Fruit fly (Drosophila melanogaster): ENCODE data around the gene dimm.
A peak's percentile ranks its signal among the peaks of the same experiment; 100 is the strongest.

dimm gene

dm6 chr2L:21331502-21331901 is at the start of gene dimm:
Gene dimm, plus strand, starts transcription at chr2L:21331756.
- TF ChIP-seq salr (GFP tag; optimal IDR thresholded peaks at IDR 0.05), result no peak
- no peak for TF ChIP-seq CG15336 (GFP tag; IDR thresholded peaks at IDR 0.05)
- TF ChIP-seq vri (GFP tag; optimal IDR thresholded peaks at IDR 0.05), result no peak
- TF ChIP-seq OdsH (GFP tag; optimal IDR thresholded peaks at IDR 0.05), result no peak
- no peak for TF ChIP-seq CG8632 (GFP tag; optimal IDR thresholded peaks at IDR 0.05)
- no peak for TF ChIP-seq net (GFP tag; optimal IDR thresholded peaks at IDR 0.05)
- no peak for TF ChIP-seq CG6792 (GFP tag; optimal IDR thresholded peaks at IDR 0.05)
- TF ChIP-seq pdm3 (GFP tag; optimal IDR thresholded peaks at IDR 0.05), result no peak
- no peak for TF ChIP-seq CG6808 (GFP tag; optimal IDR thresholded peaks at IDR 0.05)
- TF ChIP-seq fkh (GFP tag; optimal IDR thresholded peaks at IDR 0.05), result no peak

- TF ChIP-seq Smox (GFP tag; optimal IDR thresholded peaks at IDR 0.05) (no peak), CG6163 (GFP tag; IDR thresholded peaks at IDR 0.05) (no peak), CG10669 (GFP tag; optimal IDR thresholded peaks at IDR 0.05) (no peak), Hr39 (GFP tag; optimal IDR thresholded peaks at IDR 0.05) (no peak), fkh (GFP tag; optimal IDR thresholded peaks at IDR 0.05) (no peak), Eip75B (GFP tag; optimal IDR thresholded peaks at IDR 0.05) (no peak), CG32006 (GFP tag; optimal IDR thresholded peaks at IDR 0.05) (no peak), CG6792 (GFP tag; optimal IDR thresholded peaks at IDR 0.05) (no peak), spab (GFP tag; optimal IDR thresholded peaks at IDR 0.05) (no peak), CG10631 (GFP tag; optimal IDR thresholded peaks at IDR 0.05) (no peak), CG1621 (tag; optimal IDR thresholded peaks at IDR 0.05) (no peak), pdm3 (GFP tag; optimal IDR thresholded peaks at IDR 0.05) (no peak), vri (GFP tag; optimal IDR thresholded peaks at IDR 0.05) (no peak), Sox15 (GFP tag; optimal IDR thresholded peaks at IDR 0.05) (no peak), CG16779 (tag; optimal IDR thresholded peaks at IDR 0.05) (no peak), CG8119 (GFP tag; IDR thresholded peaks at IDR 0.05) (no peak), CG8319 (GFP tag; optimal IDR thresholded peaks at IDR 0.05) (no peak), Hr38 (GFP tag; optimal IDR thresholded peaks at IDR 0.05) (no peak), svp (GFP tag) (no peak)
These were observed 42.5 kb upstream of the dimm start for dm6 chr2L:21289101-21289500.

- TF ChIP-seq achi (GFP tag; optimal IDR thresholded peaks at IDR 0.05) (no peak), CG3032 (tag; optimal IDR thresholded peaks at IDR 0.05) (no peak), CG9139 (GFP tag; optimal IDR thresholded peaks at IDR 0.05) (no peak), ss (GFP tag; optimal IDR thresholded peaks at IDR 0.05) (no peak), CG7368 (GFP tag; optimal IDR thresholded peaks at IDR 0.05) (no peak), vri (GFP tag; optimal IDR thresholded peaks at IDR 0.05) (no peak), CG6808 (GFP tag; optimal IDR thresholded peaks at IDR 0.05) (no peak), fd59A (GFP tag; optimal IDR thresholded peaks at IDR 0.05) (no peak), CG3919 (GFP tag; optimal IDR thresholded peaks at IDR 0.05) (no peak), Eip93F (GFP tag; optimal IDR thresholded peaks at IDR 0.05) (no peak), topi (GFP tag; optimal IDR thresholded peaks at IDR 0.05) (no peak), Eip75B (GFP tag; optimal IDR thresholded peaks at IDR 0.05) (no peak), CG8119 (GFP tag; IDR thresholded peaks at IDR 0.05) (no peak)
These were observed 41.1 kb upstream of the dimm start, which contains the start of gene Gr39a for dm6 chr2L:21290434-21290833. Gene Gr39a, plus strand, starts transcription at chr2L:21290734.

dm6 chr2L:21299564-21299963 is 32.0 kb upstream of the dimm start:
- TF ChIP-seq CG10631 (GFP tag; optimal IDR thresholded peaks at IDR 0.05) (no peak), svp (GFP tag) (peak; percentile 92)

- TF ChIP-seq lz (GFP tag; optimal IDR thresholded peaks at IDR 0.05) (no peak), fd85E (GFP tag; optimal IDR thresholded peaks at IDR 0.05) (no peak), svp (GFP tag) (no peak), CG11902 (GFP tag; optimal IDR thresholded peaks at IDR 0.05) (no peak), CG7368 (GFP tag; optimal IDR thresholded peaks at IDR 0.05) (no peak), acj6 (GFP tag; optimal IDR thresholded peaks at IDR 0.05) (no peak), esn (GFP tag; optimal IDR thresholded peaks at IDR 0.05) (no peak), CG11762 (GFP tag; optimal IDR thresholded peaks at IDR 0.05; ENCODE audit: insufficient read depth) (no peak), CG4318 (GFP tag; optimal IDR thresholded peaks at IDR 0.05) (no peak), CG34406 (GFP tag; optimal IDR thresholded peaks at IDR 0.05) (no peak), CG31627 (GFP tag; optimal IDR thresholded peaks at IDR 0.05) (no peak), Hr38 (GFP tag; optimal IDR thresholded peaks at IDR 0.05) (no peak), salr (GFP tag; optimal IDR thresholded peaks at IDR 0.05) (no peak), CG1621 (tag; optimal IDR thresholded peaks at IDR 0.05) (no peak), dac (GFP tag; optimal IDR thresholded peaks at IDR 0.05) (no peak), CG6163 (GFP tag; IDR thresholded peaks at IDR 0.05) (no peak)
These were observed 29.5 kb upstream of the dimm start for dm6 chr2L:21302064-21302463.

All from whole organism, prepupa.